Fruit fly (Drosophila melanogaster) whole organism, embryonic: Measurements from ENCODE around the gene CG13931.

Source experiments
- Atf3 ChIP-seq: fragments of 200-800 bp; sonication (Bioruptor generic); optimal IDR thresholded peaks from 3 replicates; lab custom pipeline; 2016; ENCODE audit warnings: missing biosample characterization, missing genetic modification characterization
- CG10147 ChIP-seq: fragments of 200-800 bp; sonication (Bioruptor generic); optimal IDR thresholded peaks from 2 replicates; lab custom pipeline; 2019; ENCODE audit warnings: missing biosample characterization, mild to moderate bottlenecking, missing genetic modification characterization, moderate library complexity
- CG10274 ChIP-seq: fragments of 200-800 bp; sonication (Bioruptor generic); optimal IDR thresholded peaks from 3 replicates; lab custom pipeline; 2017; ENCODE audit warnings: missing biosample characterization, mild to moderate bottlenecking, missing genetic modification characterization
- CG10321 ChIP-seq: fragments of 200-800 bp; sonication (Bioruptor generic); IDR thresholded peaks from 2 replicates; pipeline ENCODE4 v1.3.6; 2022; ENCODE audit warnings: missing biosample characterization, missing genetic modification characterization
- CG10654 ChIP-seq: fragments of 200-800 bp; sonication (Bioruptor generic); optimal IDR thresholded peaks from 2 replicates; lab custom pipeline; 2016; ENCODE audit warnings: missing biosample characterization, missing genetic modification characterization
- CG11093 ChIP-seq: fragments of 200-800 bp; sonication (Bioruptor generic); IDR thresholded peaks from 3 replicates; pipeline ENCODE4 v1.3.6; 2022; ENCODE audit warnings: missing biosample characterization, missing genetic modification characterization
- CG13296 ChIP-seq: fragments of 200-800 bp; sonication (Bioruptor generic); optimal IDR thresholded peaks from 3 replicates; lab custom pipeline; 2018; ENCODE audit warnings: missing biosample characterization, mild to moderate bottlenecking, missing genetic modification characterization
- CG13624 ChIP-seq: fragments of 200-800 bp; sonication (Bioruptor generic); optimal IDR thresholded peaks from 2 replicates; lab custom pipeline; 2016; ENCODE audit warnings: missing biosample characterization, missing genetic modification characterization
- CG14860 ChIP-seq: fragments of 200-800 bp; sonication (Bioruptor generic); IDR thresholded peaks from 3 replicates; pipeline ENCODE4 v1.3.6; 2022; ENCODE audit warnings: missing biosample characterization, missing genetic modification characterization; ENCODE audit not compliant: partially characterized antibody
- CG15601 ChIP-seq: fragments of 200-800 bp; sonication (Bioruptor generic); optimal IDR thresholded peaks from 3 replicates; lab custom pipeline; 2019; ENCODE audit warnings: missing biosample characterization, mild to moderate bottlenecking, missing genetic modification characterization, moderate library complexity
- CG17361 ChIP-seq: fragments of 200-800 bp; sonication (Bioruptor generic); IDR thresholded peaks from 3 replicates; pipeline ENCODE4 v1.3.6; 2022; ENCODE audit warnings: missing biosample characterization, missing genetic modification characterization
- CG18262 ChIP-seq: fragments of 200-800 bp; optimal IDR thresholded peaks from 3 replicates; lab custom pipeline; 2019; ENCODE audit warnings: missing biosample characterization, mild to moderate bottlenecking, missing genetic modification characterization, moderate library complexity
- CG18476 ChIP-seq: fragments of 200-800 bp; sonication (Bioruptor generic); optimal IDR thresholded peaks from 2 replicates; lab custom pipeline; 2016; ENCODE audit warnings: missing biosample characterization, mild to moderate bottlenecking, missing genetic modification characterization
- CG18764 ChIP-seq: fragments of 200-800 bp; sonication (Bioruptor generic); optimal IDR thresholded peaks from 3 replicates; lab custom pipeline; 2016; ENCODE audit warnings: missing biosample characterization, missing genetic modification characterization
- CG2129 ChIP-seq: fragments of 200-800 bp; sonication (Bioruptor generic); IDR thresholded peaks from 2 replicates; pipeline ENCODE4 v1.3.6; 2022; ENCODE audit warnings: missing biosample characterization, missing genetic modification characterization; ENCODE audit not compliant: partially characterized antibody
- CG2889 ChIP-seq: fragments of 200-800 bp; sonication (Bioruptor generic); IDR thresholded peaks from 3 replicates; pipeline ENCODE4 v1.3.6; 2022; ENCODE audit warnings: missing biosample characterization, missing genetic modification characterization
- CG30020 ChIP-seq: fragments of 200-800 bp; optimal IDR thresholded peaks from 2 replicates; lab custom pipeline; 2019; ENCODE audit warnings: missing biosample characterization, mild to moderate bottlenecking, missing genetic modification characterization, moderate library complexity
- CG33557 ChIP-seq: fragments of 200-800 bp; sonication (Bioruptor generic); optimal IDR thresholded peaks from 2 replicates; lab custom pipeline; 2019; ENCODE audit warnings: missing biosample characterization, mild to moderate bottlenecking, missing genetic modification characterization, moderate library complexity
- CG3726 ChIP-seq: fragments of 200-800 bp; sonication (Bioruptor generic); IDR thresholded peaks from 3 replicates; pipeline ENCODE4, ENCODE4 v1.3.6; 2022; ENCODE audit warnings: missing biosample characterization, missing genetic modification characterization
- CG6175 ChIP-seq: fragments of 200-800 bp; sonication (Bioruptor generic); IDR thresholded peaks from 3 replicates; pipeline ENCODE4 v1.3.6; 2022; ENCODE audit warnings: missing biosample characterization, missing genetic modification characterization
- CG7839 ChIP-seq: fragments of 200-800 bp; sonication (Bioruptor generic); optimal IDR thresholded peaks from 3 replicates; lab custom pipeline; 2018; ENCODE audit warnings: missing biosample characterization, mild to moderate bottlenecking, missing genetic modification characterization, moderate library complexity
- CG8089 ChIP-seq: fragments of 200-800 bp; sonication (Bioruptor generic); optimal IDR thresholded peaks from 3 replicates; lab custom pipeline; 2016; ENCODE audit warnings: missing biosample characterization, missing genetic modification characterization
- CG8290 ChIP-seq, 3 experiments: fragments of 200-800 bp; sonication (Bioruptor generic); optimal IDR thresholded peaks; 2 replicates each; lab custom pipeline; 2016 to 2019; ENCODE audit warnings: missing biosample characterization in 3 of 3, missing genetic modification characterization in 3 of 3, mild to moderate bottlenecking in 2 of 3, moderate library complexity in 1 of 3
- CG8944 ChIP-seq: fragments of 200-800 bp; sonication (Bioruptor generic); optimal IDR thresholded peaks from 3 replicates; lab custom pipeline; 2016; ENCODE audit warnings: missing biosample characterization, missing genetic modification characterization
- Camta ChIP-seq: fragments of 200-800 bp; sonication (Bioruptor generic); optimal IDR thresholded peaks from 2 replicates; lab custom pipeline; 2016; ENCODE audit warnings: missing biosample characterization, missing genetic modification characterization
- Elba2 ChIP-seq: fragments of 200-800 bp; sonication (Bioruptor generic); optimal IDR thresholded peaks from 3 replicates; lab custom pipeline; 2016; ENCODE audit warnings: missing biosample characterization, missing genetic modification characterization
- Hmr ChIP-seq: fragments of 200-800 bp; sonication (Bioruptor generic); optimal IDR thresholded peaks from 3 replicates; lab custom pipeline; 2017; ENCODE audit warnings: mild to moderate bottlenecking, missing biosample characterization, missing genetic modification reagents, missing genetic modification characterization
- Lim3 ChIP-seq: fragments of 200-800 bp; sonication (Bioruptor generic); IDR thresholded peaks from 2 replicates; pipeline ENCODE4 v1.3.6; 2022; ENCODE audit warnings: missing biosample characterization, missing genetic modification characterization
- NC2β ChIP-seq: fragments of 200-800 bp; sonication (Bioruptor generic); optimal IDR thresholded peaks from 2 replicates; lab custom pipeline; 2016; ENCODE audit warnings: missing biosample characterization, missing genetic modification characterization
- Pdp1 ChIP-seq, 2 experiments: fragments of 200-800 bp; sonication (Bioruptor generic); optimal IDR thresholded peaks; 3 replicates each; lab custom pipeline; 2016; ENCODE audit warnings: missing biosample characterization in 2 of 2, missing genetic modification characterization in 2 of 2, mild to moderate bottlenecking in 1 of 2, moderate library complexity in 1 of 2
- Scr ChIP-seq: fragments of 200-800 bp; sonication (Bioruptor generic); IDR thresholded peaks from 2 replicates; pipeline ENCODE4 v1.3.6; 2022; ENCODE audit warnings: missing biosample characterization, missing genetic modification characterization; ENCODE audit not compliant: partially characterized antibody
- ato ChIP-seq: fragments of 200-800 bp; sonication (Bioruptor generic); IDR thresholded peaks from 2 replicates; pipeline ENCODE4 v1.3.6; 2022; ENCODE audit warnings: missing biosample characterization, missing genetic modification characterization; ENCODE audit not compliant: partially characterized antibody
- cas ChIP-seq: fragments of 200-800 bp; sonication (Bioruptor generic); IDR thresholded peaks from 2 replicates; pipeline ENCODE4 v1.3.6; 2022; ENCODE audit warnings: missing biosample characterization, missing genetic modification characterization
- chn ChIP-seq: fragments of 200-800 bp; sonication (Bioruptor generic); optimal IDR thresholded peaks from 2 replicates; lab custom pipeline; 2016; ENCODE audit warnings: missing biosample characterization, missing genetic modification characterization
- ci ChIP-seq: fragments of 200-800 bp; sonication (Bioruptor generic); IDR thresholded peaks from 3 replicates; pipeline ENCODE4 v1.3.6; 2022; ENCODE audit warnings: missing biosample characterization, missing genetic modification characterization
- gce ChIP-seq: fragments of 200-800 bp; sonication (Bioruptor generic); IDR thresholded peaks from 3 replicates; pipeline ENCODE4 v1.3.6; 2022; ENCODE audit warnings: missing biosample characterization, missing genetic modification characterization
- jigr1 ChIP-seq: fragments of 200-800 bp; sonication (Bioruptor generic); IDR thresholded peaks from 3 replicates; pipeline ENCODE4 v1.3.6; 2022; ENCODE audit warnings: missing biosample characterization, missing genetic modification characterization
- pan ChIP-seq, 4 experiments: fragments of >200 bp in 3 of 4; fragments of 200-800 bp in 1 of 4; sonication (Bioruptor generic) in 1 of 4; optimal IDR thresholded peaks in 3 of 4; IDR thresholded peaks in 1 of 4; 2 replicates each; pipeline versions ENCODE4 v1.3.6 to Lab custom; 2017 to 2022; ENCODE audit warnings: missing biosample characterization in 2 of 4, missing genetic modification characterization in 2 of 4, mixed read lengths in 1 of 4
- peb ChIP-seq: fragments of 200-800 bp; sonication (Bioruptor generic); IDR thresholded peaks from 2 replicates; pipeline ENCODE4 v1.3.6; 2022; ENCODE audit warnings: missing biosample characterization, missing genetic modification characterization
- pnt ChIP-seq: fragments of 200-800 bp; sonication (Bioruptor generic); optimal IDR thresholded peaks from 3 replicates; lab custom pipeline; 2016; ENCODE audit warnings: missing biosample characterization, missing genetic modification characterization
- prd ChIP-seq, 3 experiments: fragments of >200 bp in 2 of 3; fragments of 200-800 bp in 1 of 3; sonication (Bioruptor generic) in 1 of 3; optimal IDR thresholded peaks in 2 of 3; IDR thresholded peaks in 1 of 3; 2 replicates in 2 of 3; 3 replicates in 1 of 3; pipeline versions ENCODE4 v1.3.6 to Lab custom; 2017 to 2022; ENCODE audit warnings: missing biosample characterization in 1 of 3, missing genetic modification characterization in 1 of 3
- repo ChIP-seq: fragments of 200-800 bp; sonication (Bioruptor generic); optimal IDR thresholded peaks from 2 replicates; lab custom pipeline; 2016; ENCODE audit warnings: missing biosample characterization, missing genetic modification characterization
- run ChIP-seq: fragments of 200-800 bp; sonication (Bioruptor generic); optimal IDR thresholded peaks from 3 replicates; lab custom pipeline; 2018; ENCODE audit warnings: missing biosample characterization, mild to moderate bottlenecking, missing genetic modification characterization
- sc ChIP-seq, 3 experiments: fragments of >200 bp in 2 of 3; fragments of 200-800 bp in 1 of 3; sonication (Bioruptor generic) in 1 of 3; optimal IDR thresholded peaks; 2 replicates in 2 of 3; 3 replicates in 1 of 3; lab custom pipeline; 2017; ENCODE audit warnings: mild to moderate bottlenecking in 1 of 3, missing biosample characterization in 1 of 3, missing genetic modification characterization in 1 of 3, missing genetic modification reagents in 1 of 3
- shn ChIP-seq: fragments of 200-800 bp; sonication (Bioruptor generic); optimal IDR thresholded peaks from 3 replicates; lab custom pipeline; 2016; ENCODE audit warnings: missing biosample characterization, missing genetic modification characterization
- ttk ChIP-seq: fragments of 200-800 bp; sonication (Bioruptor generic); IDR thresholded peaks from 2 replicates; pipeline ENCODE4 v2.1.2; 2022; ENCODE audit warnings: missing biosample characterization, missing genetic modification characterization
- wor ChIP-seq: fragments of 200-800 bp; sonication (Bioruptor generic); IDR thresholded peaks from 2 replicates; pipeline ENCODE4 v1.3.6; 2022; ENCODE audit warnings: missing biosample characterization, missing genetic modification characterization
- zfh1 ChIP-seq: fragments of 200-800 bp; sonication (Bioruptor generic); IDR thresholded peaks from 3 replicates; pipeline ENCODE4 v1.3.6; 2022; ENCODE audit warnings: missing biosample characterization, missing genetic modification characterization

CG13931 gene

DNA sequence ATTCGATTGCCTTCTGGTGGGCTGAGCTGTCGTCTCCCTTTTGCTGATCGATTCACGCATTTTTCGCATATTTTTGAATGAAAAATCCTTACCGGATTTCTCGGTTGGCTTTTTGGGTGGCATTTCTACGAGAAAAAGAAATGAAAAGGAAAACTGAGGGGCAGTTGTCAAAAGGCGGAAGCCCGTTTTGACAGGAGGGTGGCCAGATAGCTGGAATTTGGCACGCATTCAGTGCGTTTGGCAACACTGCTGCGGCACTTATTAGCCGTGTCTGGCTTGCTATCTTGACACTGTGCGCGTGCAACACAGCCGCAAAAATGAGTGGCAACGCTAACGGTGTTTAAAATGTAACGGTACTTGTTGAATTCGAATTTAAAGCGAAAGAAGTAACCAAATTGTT, 33.7 kb downstream of the CG13931 start, which contains the start of gene RpL23A (continued):
- TF ChIP-seq CG8089 (GFP tag; lab: Kevin White, UChicago) = peak; percentile 97
- TF ChIP-seq NC2β = peak; percentile 100
- TF ChIP-seq Camta = peak; percentile 97
- peak; percentile 88 for TF ChIP-seq gce (GFP tag; lab: Robert Waterston, UW)
- TF ChIP-seq shn (GFP tag; lab: Kevin White, UChicago) = peak; percentile 98
- TF ChIP-seq CG14860 (GFP tag; lab: Robert Waterston, UW) = no peak
- TF ChIP-seq prd (optimal IDR thresholded peaks at IDR 0.05; lab: Kevin White, UChicago) = no peak
- peak; percentile 89 for TF ChIP-seq prd (GFP tag; IDR thresholded peaks at IDR 0.05; lab: Robert Waterston, UW)
- TF ChIP-seq CG17361 (GFP tag; lab: Robert Waterston, UW) = peak; percentile 89
- peak; percentile 43; the same call in 1 of the 2 replicates for TF ChIP-seq Scr (GFP tag; lab: Robert Waterston, UW)
- TF ChIP-seq peb (GFP tag; lab: Robert Waterston, UW) = peak; percentile 82
- peak; percentile 91 for TF ChIP-seq CG7839 (tag; lab: Kevin White, UChicago)
- TF ChIP-seq Pdp1 (GFP tag; optimal IDR thresholded peaks at IDR 0.05; lab: Kevin White, UChicago) = peak; percentile 92 to 93
- peak; percentile 64 for TF ChIP-seq wor
- TF ChIP-seq CG15601 = peak; percentile 95
- TF ChIP-seq Elba2 = peak; percentile 72
- TF ChIP-seq zfh1 (GFP tag; lab: Robert Waterston, UW) = peak; percentile 98
- TF ChIP-seq jigr1 (GFP tag; lab: Robert Waterston, UW) = 0 out of 3 replicates have a peak, but pooled peaks have one; percentile 24
- TF ChIP-seq chn = peak; percentile 95
- peak; percentile 67 for TF ChIP-seq ato (GFP tag; lab: Robert Waterston, UW)
- TF ChIP-seq CG30020 (tag; lab: Kevin White, UChicago) = peak; percentile 82
- peak; percentile 97 for TF ChIP-seq repo (GFP tag; lab: Kevin White, UChicago)
- peak; percentile 91 for TF ChIP-seq cas (GFP tag; lab: Robert Waterston, UW)
- peak; percentile 94 for TF ChIP-seq ttk (GFP tag; lab: Robert Waterston, UW)
- TF ChIP-seq Lim3 (GFP tag; lab: Robert Waterston, UW) = peak; percentile 67
- peak; percentile 90 for TF ChIP-seq CG6175 (GFP tag; lab: Robert Waterston, UW)
- TF ChIP-seq CG10321 = peak; percentile 74
- peak; percentile 99 for TF ChIP-seq ci (GFP tag; lab: Robert Waterston, UW)
- peak; percentile 95 for TF ChIP-seq Atf3
- peak; percentile 96 for TF ChIP-seq CG10654 (GFP tag; lab: Kevin White, UChicago)
- peak; percentile 70 for TF ChIP-seq run (tag; lab: Kevin White, UChicago)
- TF ChIP-seq pan (optimal IDR thresholded peaks at IDR 0.05; lab: Kevin White, UChicago) = no peak
- TF ChIP-seq pan (GFP tag; optimal IDR thresholded peaks at IDR 0.05 in 1 of 2, IDR thresholded peaks at IDR 0.05 in 1 of 2) = peak in 1 of 2 experiments; percentile 93
- TF ChIP-seq sc (optimal IDR thresholded peaks at IDR 0.05; lab: Kevin White, UChicago) = no peak
- TF ChIP-seq sc (GFP tag; optimal IDR thresholded peaks at IDR 0.05; lab: Kevin White, UChicago) = peak; percentile 87
- TF ChIP-seq CG8290 (GFP tag; optimal IDR thresholded peaks at IDR 0.05; lab: Kevin White, UChicago) = peak; percentile 95
- peak; percentile 84 to 99 for TF ChIP-seq CG8290 (tag; optimal IDR thresholded peaks at IDR 0.05; lab: Kevin White, UChicago)
- TF ChIP-seq CG18262 (tag; lab: Kevin White, UChicago) = peak; percentile 82
- peak; percentile 89 for TF ChIP-seq CG10147 (GFP tag; lab: Kevin White, UChicago)
- peak; percentile 88 for TF ChIP-seq CG3726 (GFP tag; lab: Robert Waterston, UW)
- TF ChIP-seq CG11093 (GFP tag; lab: Robert Waterston, UW) = peak; percentile 81
- peak; percentile 98 for TF ChIP-seq CG13624 (GFP tag; lab: Kevin White, UChicago)
- peak; percentile 89 for TF ChIP-seq CG10274 (GFP tag; lab: Kevin White, UChicago)
- TF ChIP-seq CG18476 (GFP tag; lab: Kevin White, UChicago) = peak; percentile 87
- peak; percentile 87 for TF ChIP-seq CG33557 (GFP tag; lab: Kevin White, UChicago)
- TF ChIP-seq CG2889 (GFP tag; lab: Robert Waterston, UW) = peak; percentile 85
- TF ChIP-seq CG2129 (GFP tag; lab: Robert Waterston, UW) = no peak
- peak; percentile 92 for TF ChIP-seq CG13296 (GFP tag; lab: Kevin White, UChicago)
- peak; percentile 99 for TF ChIP-seq Hmr (GFP tag; lab: Kevin White, UChicago)
- peak; percentile 96 for TF ChIP-seq CG8944 (GFP tag; lab: Kevin White, UChicago)
- TF ChIP-seq pnt (GFP tag; lab: Kevin White, UChicago) = peak; percentile 90
- TF ChIP-seq CG18764 (GFP tag; lab: Kevin White, UChicago) = peak; percentile 93
